Worm (Caenorhabditis elegans): ENCODE measurements around the gene C33A12.4.

C33A12.4 gene

DNA sequence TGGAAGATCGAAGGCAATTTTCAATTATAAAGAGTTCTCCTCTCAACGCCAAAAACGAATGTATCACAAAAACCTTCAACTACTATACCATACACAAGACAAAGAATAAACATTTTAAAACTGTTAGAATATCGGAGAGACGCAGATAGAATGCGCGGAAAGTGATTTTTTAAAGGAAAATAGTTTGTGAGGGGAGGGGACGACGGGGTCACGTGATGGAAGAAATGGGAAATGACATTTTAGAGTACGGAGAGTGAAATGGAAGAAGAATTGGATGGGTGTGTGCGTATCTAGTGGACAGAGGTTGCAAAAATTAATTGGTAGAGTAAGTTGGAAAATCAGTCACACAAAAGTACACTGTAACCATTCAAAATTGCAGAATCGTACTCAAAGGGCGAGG is 24.0 kb upstream of the C33A12.4 start:
- TF ChIP-seq C34F6.9 (tag; optimal IDR thresholded peaks at IDR 0.05) (peak; percentile 20), F13H6.1 (tag; optimal IDR thresholded peaks at IDR 0.05) (peak; percentile 9), ztf-1 (GFP tag; conservative IDR thresholded peaks at IDR 0.05) (no peak), sma-9 (GFP tag; optimal IDR thresholded peaks at IDR 0.05) (peak; percentile 61), sma-9 (tag; optimal IDR thresholded peaks at IDR 0.05) (no peak), nhr-25 (tag; optimal IDR thresholded peaks at IDR 0.05) (peak; percentile 89), blmp-1 (tag; optimal IDR thresholded peaks at IDR 0.05; ENCODE audit: insufficient read depth) (peak; percentile 67), R02D3.7 (tag; optimal IDR thresholded peaks at IDR 0.05) (no peak), sma-3 (GFP tag; optimal IDR thresholded peaks at IDR 0.05) (peak; percentile 79), nhr-21 (tag; optimal IDR thresholded peaks at IDR 0.05) (peak; percentile 41), mab-5 (tag; optimal IDR thresholded peaks at IDR 0.05) (no peak), gmeb-1 (tag; optimal IDR thresholded peaks at IDR 0.05) (peak; percentile 50), ceh-82 (tag; optimal IDR thresholded peaks at IDR 0.05) (no peak), ceh-16 (tag; optimal IDR thresholded peaks at IDR 0.05) (peak; percentile 72), lsy-2 (tag; optimal IDR thresholded peaks at IDR 0.05) (peak in 1 of 2 experiments; percentile 34), crh-2 (tag; optimal IDR thresholded peaks at IDR 0.05) (peak; percentile 38), fos-1 (tag; optimal IDR thresholded peaks at IDR 0.05) (peak; percentile 9), egl-27 (tag; optimal IDR thresholded peaks at IDR 0.05) (peak; percentile 27), nhr-129 (tag; optimal IDR thresholded peaks at IDR 0.05) (peak; percentile 63)

ce11 chrIV:9533071-9533470 is 22.7 kb upstream of the C33A12.4 start, which contains the start of gene F56H11.2:
Gene F56H11.2 (minus strand): TSS chrIV:9533171.
- TF ChIP-seq lin-11 (tag; optimal IDR thresholded peaks at IDR 0.05): no peak
- no peak for TF ChIP-seq C34F6.9 (tag; optimal IDR thresholded peaks at IDR 0.05)
- no peak for TF ChIP-seq gmeb-1 (tag; optimal IDR thresholded peaks at IDR 0.05)
- TF ChIP-seq nhr-6 (tag; optimal IDR thresholded peaks at IDR 0.05): no peak
- no peak for TF ChIP-seq crh-2 (tag; optimal IDR thresholded peaks at IDR 0.05)
- TF ChIP-seq dmd-4 (tag; optimal IDR thresholded peaks at IDR 0.05): no peak
- no peak for TF ChIP-seq lin-39 (tag; optimal IDR thresholded peaks at IDR 0.05)
- no peak for TF ChIP-seq F13H6.1 (tag; optimal IDR thresholded peaks at IDR 0.05)
- TF ChIP-seq nhr-129 (tag; optimal IDR thresholded peaks at IDR 0.05): no peak

ce11 chrIV:9530768-9531167 is 20.4 kb upstream of the C33A12.4 start:
- TF ChIP-seq nhr-21 (tag; optimal IDR thresholded peaks at IDR 0.05) (no peak), C34F6.9 (tag; optimal IDR thresholded peaks at IDR 0.05) (no peak), nhr-129 (tag; optimal IDR thresholded peaks at IDR 0.05) (no peak), zag-1 (tag; optimal IDR thresholded peaks at IDR 0.05) (no peak), sma-3 (GFP tag; optimal IDR thresholded peaks at IDR 0.05) (no peak), aly-2 (tag; optimal IDR thresholded peaks at IDR 0.05) (no peak), nhr-10 (tag; optimal IDR thresholded peaks at IDR 0.05) (no peak), elt-3 (tag; optimal IDR thresholded peaks at IDR 0.05) (no peak), ceh-82 (tag; optimal IDR thresholded peaks at IDR 0.05) (no peak), lsy-2 (tag; optimal IDR thresholded peaks at IDR 0.05) (no peak), ztf-1 (GFP tag; conservative IDR thresholded peaks at IDR 0.05) (no peak), sem-4 (tag; optimal IDR thresholded peaks at IDR 0.05) (no peak), unc-55 (GFP tag; optimal IDR thresholded peaks at IDR 0.05) (no peak)

ce11 chrIV:9529647-9530046 is 19.3 kb upstream of the C33A12.4 start, which contains the start of gene elo-7:
Gene elo-7 (plus strand): TSS chrIV:9529947.
- TF ChIP-seq Y55F3AM.14 (GFP tag; optimal IDR thresholded peaks at IDR 0.05): no peak
- no peak for TF ChIP-seq ceh-16 (tag; optimal IDR thresholded peaks at IDR 0.05)
- no peak for TF ChIP-seq lsy-2 (tag; optimal IDR thresholded peaks at IDR 0.05)
- TF ChIP-seq ztf-1 (GFP tag; conservative IDR thresholded peaks at IDR 0.05): no peak
- no peak for TF ChIP-seq R02D3.7 (tag; optimal IDR thresholded peaks at IDR 0.05)
- TF ChIP-seq lin-11 (tag; optimal IDR thresholded peaks at IDR 0.05): no peak
- TF ChIP-seq elt-1 (tag; optimal IDR thresholded peaks at IDR 0.05): no peak
- TF ChIP-seq aly-2 (tag; optimal IDR thresholded peaks at IDR 0.05): no peak
- no peak for TF ChIP-seq peb-1 (tag; optimal IDR thresholded peaks at IDR 0.05)
- TF ChIP-seq F13H6.1 (tag; optimal IDR thresholded peaks at IDR 0.05): no peak
- TF ChIP-seq lin-13 (GFP tag; optimal IDR thresholded peaks at IDR 0.05): no peak
- no peak for TF ChIP-seq sma-9 (GFP tag; optimal IDR thresholded peaks at IDR 0.05)
- no peak for TF ChIP-seq sma-9 (tag; optimal IDR thresholded peaks at IDR 0.05)
- TF ChIP-seq unc-39 (tag; optimal IDR thresholded peaks at IDR 0.05): no peak
- no peak for TF ChIP-seq fos-1 (tag; optimal IDR thresholded peaks at IDR 0.05)
- no peak for TF ChIP-seq ama-1 (optimal IDR thresholded peaks at IDR 0.05)
- TF ChIP-seq unc-62 (GFP tag; optimal IDR thresholded peaks at IDR 0.05): no peak
- TF ChIP-seq nhr-21 (tag; optimal IDR thresholded peaks at IDR 0.05): no peak
- TF ChIP-seq mab-5 (tag; optimal IDR thresholded peaks at IDR 0.05): no peak
- no peak for TF ChIP-seq nhr-10 (tag; optimal IDR thresholded peaks at IDR 0.05)
- TF ChIP-seq zag-1 (tag; optimal IDR thresholded peaks at IDR 0.05): no peak
